Worm (Caenorhabditis elegans): ENCODE measurements around the gene sucl-1.

The sucl-1 gene

ce11 chrX:14791195-14791739 is 37.4 kb downstream of the sucl-1 start:
- TF ChIP-seq nhr-2 (tag; optimal IDR thresholded peaks at IDR 0.05), result no peak

DNA sequence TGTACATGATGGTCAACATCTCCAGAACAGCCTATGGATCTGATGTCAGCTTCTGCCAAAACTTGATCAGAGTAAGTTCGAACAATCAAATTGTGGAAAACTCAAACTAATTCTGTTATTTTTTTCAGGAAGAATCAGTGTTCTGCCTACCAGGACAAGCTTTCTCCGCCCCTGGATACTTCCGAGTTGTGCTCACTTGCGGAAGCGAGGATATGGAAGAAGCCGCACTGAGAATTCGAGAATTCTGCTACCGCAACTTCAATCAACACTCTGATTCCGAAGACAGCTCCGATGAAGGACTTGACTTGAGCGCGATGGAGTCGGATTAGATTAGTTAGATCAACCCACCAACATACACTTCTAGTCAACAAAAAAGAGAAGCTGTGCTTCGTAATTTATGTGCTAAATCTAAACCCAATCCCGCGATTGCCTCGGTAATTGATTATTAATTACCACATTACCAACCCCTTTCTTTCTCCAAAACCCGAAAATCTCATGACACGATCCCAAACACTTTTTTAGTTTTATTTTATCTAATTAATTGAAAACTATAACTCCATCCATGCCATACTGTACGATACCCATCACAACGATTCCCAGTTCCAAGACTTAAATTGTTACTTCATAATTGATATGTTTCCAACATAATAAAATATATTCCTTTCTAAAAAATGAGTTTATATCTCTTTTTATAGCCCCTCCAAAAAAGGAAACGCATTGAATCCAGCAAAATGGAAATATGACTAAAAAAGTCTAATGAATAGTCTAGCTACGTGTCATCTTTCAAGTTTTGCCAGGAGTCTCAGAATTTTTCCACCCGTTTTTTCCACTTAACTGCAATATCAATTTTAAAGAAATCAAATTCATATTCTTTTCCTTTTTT is 38.7 kb downstream of the sucl-1 start:
- TF ChIP-seq nhr-2 (tag; optimal IDR thresholded peaks at IDR 0.05) (no peak), cnd-1 (tag; optimal IDR thresholded peaks at IDR 0.05) (no peak), mls-2 (tag; optimal IDR thresholded peaks at IDR 0.05) (no peak), ham-2 (GFP tag; optimal IDR thresholded peaks at IDR 0.05) (no peak), sptf-1 (tag; optimal IDR thresholded peaks at IDR 0.05) (no peak), unc-62 (GFP tag; optimal IDR thresholded peaks at IDR 0.05) (no peak), mab-5 (tag; optimal IDR thresholded peaks at IDR 0.05) (no peak), drap-1 (GFP tag; optimal IDR thresholded peaks at IDR 0.05) (no peak), unc-120 (tag; optimal IDR thresholded peaks at IDR 0.05; ENCODE audit: poor library complexity, severe bottlenecking) (no peak), hlh-1 (tag; optimal IDR thresholded peaks at IDR 0.05) (no peak), nhr-28 (tag; optimal IDR thresholded peaks at IDR 0.05) (no peak), lsy-2 (tag; optimal IDR thresholded peaks at IDR 0.05) (no peak), lin-13 (tag; optimal IDR thresholded peaks at IDR 0.05) (no peak), nhr-76 (tag; optimal IDR thresholded peaks at IDR 0.05) (no peak), flh-1 (GFP tag; optimal IDR thresholded peaks at IDR 0.05) (no peak)

- TF ChIP-seq ceh-83 (GFP tag; optimal IDR thresholded peaks at IDR 0.05), result no peak
- TF ChIP-seq cnd-1 (tag; optimal IDR thresholded peaks at IDR 0.05), result no peak
- no peak for TF ChIP-seq ceh-43 (GFP tag; optimal IDR thresholded peaks at IDR 0.05)
- TF ChIP-seq ceh-39 (tag; optimal IDR thresholded peaks at IDR 0.05), result no peak
- no peak for TF ChIP-seq zip-8 (tag; optimal IDR thresholded peaks at IDR 0.05)
- peak; percentile 51 for TF ChIP-seq elt-3 (tag; optimal IDR thresholded peaks at IDR 0.05)
- TF ChIP-seq M03D4.4 (tag; optimal IDR thresholded peaks at IDR 0.05), result no peak
These were observed 39.4 kb downstream of the sucl-1 start, which contains the start of gene sprr-2 for ce11 chrX:14793198-14793747. sprr-2 (plus strand) TSS chrX:14793445.

ce11 chrX:14794170-14794569 is 40.3 kb downstream of the sucl-1 start:
- TF ChIP-seq zip-8 (tag; optimal IDR thresholded peaks at IDR 0.05), result no peak
- no peak for TF ChIP-seq M03D4.4 (tag; optimal IDR thresholded peaks at IDR 0.05)
- no peak for TF ChIP-seq nhr-2 (tag; optimal IDR thresholded peaks at IDR 0.05)

ce11 chrX:14797405-14797804 is 43.6 kb downstream of the sucl-1 start:
- no peak for TF ChIP-seq nhr-2 (tag; optimal IDR thresholded peaks at IDR 0.05)
- TF ChIP-seq lin-32 (GFP tag; optimal IDR thresholded peaks at IDR 0.05), result no peak
- TF ChIP-seq ceh-43 (GFP tag; optimal IDR thresholded peaks at IDR 0.05), result no peak
- no peak for TF ChIP-seq M03D4.4 (tag; optimal IDR thresholded peaks at IDR 0.05)
- no peak for TF ChIP-seq hlh-1 (tag; optimal IDR thresholded peaks at IDR 0.05)
- no peak for TF ChIP-seq tbx-8 (GFP tag; optimal IDR thresholded peaks at IDR 0.05)
- TF ChIP-seq zip-8 (tag; optimal IDR thresholded peaks at IDR 0.05), result no peak
- no peak for TF ChIP-seq ztf-11 (tag; optimal IDR thresholded peaks at IDR 0.05)
- no peak for TF ChIP-seq lsy-2 (tag; optimal IDR thresholded peaks at IDR 0.05)
- no peak for TF ChIP-seq elt-1 (tag; optimal IDR thresholded peaks at IDR 0.05; ENCODE audit: borderline replicate concordance, insufficient read depth)
- no peak for TF ChIP-seq nhr-237 (tag; optimal IDR thresholded peaks at IDR 0.05)
- no peak for TF ChIP-seq ces-1 (GFP tag; optimal IDR thresholded peaks at IDR 0.05)
- TF ChIP-seq sem-2 (GFP tag; optimal IDR thresholded peaks at IDR 0.05), result no peak
- TF ChIP-seq pha-4 (tag; optimal IDR thresholded peaks at IDR 0.05), result no peak
- no peak for TF ChIP-seq ceh-83 (GFP tag; optimal IDR thresholded peaks at IDR 0.05)
- no peak for TF ChIP-seq lin-13 (tag; optimal IDR thresholded peaks at IDR 0.05)
- TF ChIP-seq ceh-39 (tag; optimal IDR thresholded peaks at IDR 0.05), result no peak
- TF ChIP-seq sptf-1 (tag; optimal IDR thresholded peaks at IDR 0.05), result no peak
- TF ChIP-seq mab-5 (tag; optimal IDR thresholded peaks at IDR 0.05), result no peak
